Fruit fly (Drosophila melanogaster): Measurements from ENCODE around the gene Sbp2.

Gene Sbp2

DNA sequence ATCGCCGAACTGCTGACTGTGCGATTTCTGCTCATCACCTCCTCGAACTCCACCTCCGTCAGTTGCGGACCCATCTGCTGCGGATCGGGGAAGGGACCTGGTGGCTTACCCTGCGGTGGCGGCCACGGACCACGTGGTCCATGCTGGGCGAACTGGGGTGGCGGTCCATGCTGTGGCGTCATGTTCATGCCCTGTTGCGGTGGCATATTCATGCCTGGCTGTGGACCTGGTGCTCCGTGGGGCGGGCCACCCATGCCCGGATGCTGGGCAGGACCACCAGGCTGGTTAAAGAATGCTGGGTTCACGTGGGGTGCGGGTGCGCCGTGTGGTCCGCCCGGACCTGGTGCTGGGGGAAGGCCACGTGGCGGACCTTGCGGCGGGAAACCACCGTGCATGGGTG, 8.3 kb downstream of the Sbp2 start:
- TF ChIP-seq CG3032 (tag; optimal IDR thresholded peaks at IDR 0.05): no peak
- no peak for TF ChIP-seq fkh (GFP tag; optimal IDR thresholded peaks at IDR 0.05)
- TF ChIP-seq CG6792 (GFP tag; optimal IDR thresholded peaks at IDR 0.05): no peak
- TF ChIP-seq CG10669 (GFP tag; optimal IDR thresholded peaks at IDR 0.05): no peak
- no peak for TF ChIP-seq CG15336 (GFP tag; IDR thresholded peaks at IDR 0.05)
- no peak for TF ChIP-seq CG9139 (GFP tag; optimal IDR thresholded peaks at IDR 0.05)
- TF ChIP-seq CG4318 (GFP tag; optimal IDR thresholded peaks at IDR 0.05): no peak
- TF ChIP-seq dsx (GFP tag; optimal IDR thresholded peaks at IDR 0.05; ENCODE audit: poor library complexity, severe bottlenecking): no peak
- TF ChIP-seq salr (GFP tag; optimal IDR thresholded peaks at IDR 0.05): no peak
- TF ChIP-seq Lpt (GFP tag; optimal IDR thresholded peaks at IDR 0.05): no peak
- no peak for TF ChIP-seq Ets96B (tag; optimal IDR thresholded peaks at IDR 0.05)
- no peak for TF ChIP-seq CG7368 (GFP tag; optimal IDR thresholded peaks at IDR 0.05)
- TF ChIP-seq CG1621 (tag; optimal IDR thresholded peaks at IDR 0.05): no peak
- no peak for TF ChIP-seq CG8119 (GFP tag; IDR thresholded peaks at IDR 0.05)

DNA sequence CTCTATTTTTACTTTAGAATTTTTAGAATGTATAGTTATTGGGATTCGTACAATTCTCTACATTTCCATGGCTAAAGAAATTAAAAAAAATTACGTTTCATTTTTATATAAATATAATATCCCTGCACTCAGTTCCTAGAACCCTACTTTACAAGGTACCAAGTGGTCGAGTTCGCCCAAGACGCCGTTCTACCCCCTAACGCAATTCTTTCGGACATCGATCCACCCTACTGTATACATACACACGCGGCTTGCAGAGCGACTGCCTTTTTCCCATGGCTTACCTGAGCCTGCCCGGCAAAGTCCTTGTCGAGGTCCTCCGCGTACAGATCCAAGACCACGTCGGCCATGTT, 10.8 kb downstream of the Sbp2 start:
- TF ChIP-seq eg (GFP tag; IDR thresholded peaks at IDR 0.05) (peak; percentile 60; the same call in 2 of the 3 replicates), Eip78C (GFP tag) (peak; percentile 73), Hr4 (GFP tag; optimal IDR thresholded peaks at IDR 0.05) (peak; percentile 55), OdsH (GFP tag; optimal IDR thresholded peaks at IDR 0.05) (peak; percentile 38), CG31627 (GFP tag; optimal IDR thresholded peaks at IDR 0.05) (peak; percentile 30), Met (GFP tag; optimal IDR thresholded peaks at IDR 0.05) (peak; percentile 33), CG6792 (GFP tag; optimal IDR thresholded peaks at IDR 0.05) (no peak), CG15336 (GFP tag; IDR thresholded peaks at IDR 0.05) (peak; percentile 46; the same call in 1 of the 2 replicates), topi (GFP tag; optimal IDR thresholded peaks at IDR 0.05) (no peak), acj6 (GFP tag; optimal IDR thresholded peaks at IDR 0.05) (no peak)

dm6 chr3L:8315141-8315816, 11.3 kb downstream of the Sbp2 start, which contains the start of gene Cpsf6:
Cpsf6 (minus strand) TSS chr3L:8315502.
- TF ChIP-seq fd85E (GFP tag; optimal IDR thresholded peaks at IDR 0.05) (no peak), fd59A (GFP tag; optimal IDR thresholded peaks at IDR 0.05) (no peak), svp (GFP tag) (peak; percentile 61), ss (GFP tag; optimal IDR thresholded peaks at IDR 0.05) (peak; percentile 46 to 58), CG1621 (tag; optimal IDR thresholded peaks at IDR 0.05) (no peak), Sox14 (GFP tag; optimal IDR thresholded peaks at IDR 0.05) (peak; percentile 51), CG3919 (GFP tag; optimal IDR thresholded peaks at IDR 0.05) (peak; percentile 40), dsx (GFP tag; optimal IDR thresholded peaks at IDR 0.05; ENCODE audit: poor library complexity, severe bottlenecking) (no peak), Ets21C (GFP tag; optimal IDR thresholded peaks at IDR 0.05) (peak; percentile 30), Sox15 (GFP tag; optimal IDR thresholded peaks at IDR 0.05) (no peak), Lpt (GFP tag; optimal IDR thresholded peaks at IDR 0.05) (no peak), CG16779 (tag; optimal IDR thresholded peaks at IDR 0.05) (no peak), CG8319 (GFP tag; optimal IDR thresholded peaks at IDR 0.05) (no peak), CG11294 (GFP tag; IDR thresholded peaks at IDR 0.05) (no peak), CG9139 (GFP tag; optimal IDR thresholded peaks at IDR 0.05) (peak; percentile 16), eg (GFP tag; IDR thresholded peaks at IDR 0.05) (peak; percentile 21; the same call in 1 of the 3 replicates), Gug (GFP tag; IDR thresholded peaks at IDR 0.05) (peak; percentile 49; the same call in 1 of the 2 replicates), CG15336 (GFP tag; IDR thresholded peaks at IDR 0.05) (no peak), CG6854 (GFP tag; optimal IDR thresholded peaks at IDR 0.05) (peak; percentile 66), esn (GFP tag; optimal IDR thresholded peaks at IDR 0.05) (peak; percentile 48), pdm3 (GFP tag; optimal IDR thresholded peaks at IDR 0.05) (peak; percentile 55), CG11762 (GFP tag; optimal IDR thresholded peaks at IDR 0.05; ENCODE audit: insufficient read depth) (no peak), vri (GFP tag; optimal IDR thresholded peaks at IDR 0.05) (no peak), Ets96B (tag; optimal IDR thresholded peaks at IDR 0.05) (peak; percentile 26), lz (GFP tag; optimal IDR thresholded peaks at IDR 0.05) (peak; percentile 41), CG6163 (GFP tag; IDR thresholded peaks at IDR 0.05) (no peak; the same call in 2 of the 3 replicates), CG8119 (GFP tag; IDR thresholded peaks at IDR 0.05) (0 out of 3 replicates have a peak, but pooled peaks have one; percentile 27), Eip93F (GFP tag; optimal IDR thresholded peaks at IDR 0.05) (peak; percentile 14), Hr4 (GFP tag; optimal IDR thresholded peaks at IDR 0.05) (peak; percentile 61), CG3032 (tag; optimal IDR thresholded peaks at IDR 0.05) (peak; percentile 57), acj6 (GFP tag; optimal IDR thresholded peaks at IDR 0.05) (peak; percentile 44), CG6808 (GFP tag; optimal IDR thresholded peaks at IDR 0.05) (peak; percentile 8), Met (GFP tag; optimal IDR thresholded peaks at IDR 0.05) (peak; percentile 62), CG11902 (GFP tag; optimal IDR thresholded peaks at IDR 0.05) (peak; percentile 7), cyc (GFP tag; optimal IDR thresholded peaks at IDR 0.05) (peak; percentile 14), Eip78C (GFP tag) (peak; percentile 74), topi (GFP tag; optimal IDR thresholded peaks at IDR 0.05) (peak; percentile 5)
